Worm (Caenorhabditis elegans) whole organism, late embryonic: ENCODE results near the gene srw-127.

Experiments
- ceh-34 ChIP-seq: sonication (generic microtip); optimal IDR thresholded peaks from 2 replicates; lab custom pipeline; 2016; ENCODE audit warnings: mild to moderate bottlenecking, missing genetic modification characterization, missing compliant biosample characterization
- ceh-45 ChIP-seq: fragments of 200-800 bp; sonication (Bioruptor generic); IDR thresholded peaks from 2 replicates; pipeline ENCODE4 v1.3.6; 2022; ENCODE audit warnings: missing genetic modification reagents, missing genetic modification characterization, missing compliant biosample characterization
- fkh-10 ChIP-seq: fragments of 150-350 bp; optimal IDR thresholded peaks from 2 replicates; lab custom pipeline; 2014; ENCODE audit warnings: missing biosample characterization, missing genetic modification reagents, missing genetic modification characterization
- nhr-11 ChIP-seq: fragments of 150-350 bp; optimal IDR thresholded peaks from 2 replicates; lab custom pipeline; 2014; ENCODE audit warnings: missing biosample characterization, missing genetic modification characterization
- pqm-1 ChIP-seq: sonication (generic microtip); optimal IDR thresholded peaks from 2 replicates; lab custom pipeline; 2016; ENCODE audit warnings: missing genetic modification characterization, missing compliant biosample characterization
- sox-4 ChIP-seq: sonication (generic microtip); optimal IDR thresholded peaks from 2 replicates; lab custom pipeline; 2017; ENCODE audit warnings: mild to moderate bottlenecking, missing genetic modification characterization, inconsistent platforms, missing compliant biosample characterization
- unc-55 ChIP-seq: sonication (generic microtip); optimal IDR thresholded peaks from 2 replicates; lab custom pipeline; 2017; ENCODE audit warnings: missing biosample characterization, missing genetic modification reagents, missing genetic modification characterization

ce11 chrV:7021772-7022171 is 9.1 kb downstream of the srw-127 start, which contains the start of gene F20A1.4:
- TF ChIP-seq ceh-34 (tag; lab: Kevin White, UChicago) = no peak
- TF ChIP-seq unc-55 (GFP tag; lab: Kevin White, UChicago) = no peak
- no peak for TF ChIP-seq ceh-45 (GFP tag; lab: Robert Waterston, UW)
- no peak for TF ChIP-seq pqm-1 (tag; lab: Kevin White, UChicago)
- TF ChIP-seq fkh-10 = no peak
- no peak for TF ChIP-seq sox-4 (tag; lab: Kevin White, UChicago)
- no peak for TF ChIP-seq nhr-11
